Fruit fly (Drosophila melanogaster) whole organism: ENCODE data around the gene CG32568.

Source experiments
- CG8478 ChIP-seq: fragments of >200 bp; optimal IDR thresholded peaks from 2 replicates; lab custom pipeline; 2018; ENCODE audit warnings: inconsistent platforms
- Dll ChIP-seq: fragments of >200 bp; optimal IDR thresholded peaks from 2 replicates; lab custom pipeline; 2017
- EcR ChIP-seq, 2 experiments: fragments of >200 bp; optimal IDR thresholded peaks; 2 replicates each; lab custom pipeline; 2017; ENCODE audit warnings: missing biosample characterization in 2 of 2, missing genetic modification characterization in 2 of 2, missing genetic modification reagents in 2 of 2
- pan ChIP-seq: fragments of >200 bp; optimal IDR thresholded peaks from 2 replicates; lab custom pipeline; 2017
- psq ChIP-seq: fragments of >200 bp; optimal IDR thresholded peaks from 2 replicates; lab custom pipeline; 2017
- usp ChIP-seq: fragments of >200 bp; optimal IDR thresholded peaks from 2 replicates; lab custom pipeline; 2017; ENCODE audit warnings: missing biosample characterization, missing genetic modification characterization, mixed read lengths

CG32568 gene

dm6 chrX:16757645-16758044 is 16.9 kb downstream of the CG32568 start:
- TF ChIP-seq EcR (GFP tag; optimal IDR thresholded peaks at IDR 0.05; lab: Kevin White, UChicago): no peak
- no peak for TF ChIP-seq psq (lab: Kevin White, UChicago)
- no peak for TF ChIP-seq Dll (lab: Kevin White, UChicago)
- no peak for TF ChIP-seq usp (GFP tag; lab: Kevin White, UChicago)
- no peak for TF ChIP-seq CG8478 (lab: Kevin White, UChicago)
- no peak for TF ChIP-seq pan

- no peak for TF ChIP-seq pan
- TF ChIP-seq psq (lab: Kevin White, UChicago): no peak
- TF ChIP-seq Dll (lab: Kevin White, UChicago): no peak
- TF ChIP-seq EcR (GFP tag; optimal IDR thresholded peaks at IDR 0.05; lab: Kevin White, UChicago): no peak
- TF ChIP-seq CG8478 (lab: Kevin White, UChicago): no peak
- TF ChIP-seq usp (GFP tag; lab: Kevin White, UChicago): no peak
These were observed 19.8 kb downstream of the CG32568 start for dm6 chrX:16760542-16760941.

DNA sequence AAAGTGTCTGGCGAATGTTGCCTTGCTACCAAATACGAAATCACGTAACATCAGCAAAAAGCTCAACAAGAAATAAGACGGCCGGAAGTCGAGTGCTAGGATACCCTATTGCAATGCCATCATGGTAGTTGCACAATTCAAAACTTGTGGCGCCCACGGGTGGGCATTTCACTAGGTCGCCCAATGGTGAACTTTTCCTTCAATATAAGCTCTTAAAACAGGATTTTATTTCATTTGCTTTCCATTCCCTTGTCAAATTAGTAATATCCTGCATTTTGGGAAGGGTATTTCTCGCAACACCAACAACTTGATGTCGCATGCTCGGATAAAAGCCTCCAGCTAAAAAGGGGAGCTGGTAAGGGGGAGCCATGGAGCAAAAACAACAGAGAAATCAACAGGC is 20.8 kb downstream of the CG32568 start:
- TF ChIP-seq CG8478 (lab: Kevin White, UChicago) (no peak), pan (no peak), Dll (lab: Kevin White, UChicago) (no peak)

DNA sequence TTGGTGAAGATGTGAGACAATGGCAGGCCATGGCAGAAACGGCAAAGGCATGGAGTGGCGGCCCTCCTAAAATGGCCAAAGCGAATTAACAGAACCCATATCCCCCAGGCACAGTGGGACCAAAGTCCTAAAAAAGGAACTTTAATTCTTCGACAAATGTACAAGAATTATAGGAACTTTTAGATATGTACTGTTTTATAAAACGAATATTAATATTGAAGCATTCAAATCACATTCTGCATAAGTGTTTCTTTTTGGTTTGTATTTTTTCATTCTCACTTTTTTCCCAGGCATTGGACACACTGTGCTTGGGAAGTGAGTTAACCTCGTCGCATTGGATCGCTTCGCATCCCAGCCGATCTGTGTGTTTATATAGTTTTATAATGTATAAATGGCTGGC is 24.2 kb downstream of the CG32568 start:
- no peak for TF ChIP-seq CG8478 (lab: Kevin White, UChicago)
- no peak for TF ChIP-seq psq (lab: Kevin White, UChicago)
- no peak for TF ChIP-seq pan
- no peak for TF ChIP-seq usp (GFP tag; lab: Kevin White, UChicago)
- no peak for TF ChIP-seq EcR (GFP tag; optimal IDR thresholded peaks at IDR 0.05; lab: Kevin White, UChicago)
- no peak for TF ChIP-seq Dll (lab: Kevin White, UChicago)

DNA sequence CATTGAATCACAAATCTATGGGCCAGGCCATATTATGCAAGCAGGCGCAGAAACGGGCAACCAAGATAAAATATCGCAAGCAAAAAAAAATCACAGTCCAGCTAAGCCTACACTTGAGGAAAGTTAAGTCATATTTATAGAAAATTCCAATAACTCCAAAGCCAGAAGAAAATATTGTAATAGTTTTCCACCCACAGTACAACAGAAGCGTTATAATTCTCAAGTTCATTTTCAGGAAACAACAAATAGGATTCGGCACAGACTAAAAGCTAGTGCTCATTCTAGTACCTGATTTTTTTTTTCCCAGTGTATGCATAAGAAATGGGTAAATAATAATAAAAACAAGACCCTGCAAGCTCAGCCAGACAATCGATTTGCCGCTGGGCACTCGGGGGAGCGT is 25.1 kb downstream of the CG32568 start:
- TF ChIP-seq pan: no peak
- TF ChIP-seq psq (lab: Kevin White, UChicago): no peak
- no peak for TF ChIP-seq usp (GFP tag; lab: Kevin White, UChicago)
- no peak for TF ChIP-seq CG8478 (lab: Kevin White, UChicago)
- TF ChIP-seq Dll (lab: Kevin White, UChicago): no peak
- TF ChIP-seq EcR (GFP tag; optimal IDR thresholded peaks at IDR 0.05; lab: Kevin White, UChicago): no peak

- TF ChIP-seq Dll (lab: Kevin White, UChicago): no peak
These were observed 26.2 kb downstream of the CG32568 start for dm6 chrX:16766868-16767431.

- TF ChIP-seq Dll (lab: Kevin White, UChicago) (no peak), usp (GFP tag; lab: Kevin White, UChicago) (no peak), pan (no peak), CG8478 (lab: Kevin White, UChicago) (no peak), psq (lab: Kevin White, UChicago) (no peak), EcR (GFP tag; optimal IDR thresholded peaks at IDR 0.05; lab: Kevin White, UChicago) (no peak)
These were observed 28.1 kb downstream of the CG32568 start for dm6 chrX:16768770-16769169.

dm6 chrX:16772882-16773827 is 32.4 kb downstream of the CG32568 start:
- no peak for TF ChIP-seq EcR (GFP tag; optimal IDR thresholded peaks at IDR 0.05; lab: Kevin White, UChicago)
- TF ChIP-seq CG8478 (lab: Kevin White, UChicago): no peak
- no peak for TF ChIP-seq usp (GFP tag; lab: Kevin White, UChicago)
- no peak for TF ChIP-seq psq (lab: Kevin White, UChicago)

- TF ChIP-seq usp (GFP tag; lab: Kevin White, UChicago) (no peak), pan (no peak), EcR (GFP tag; optimal IDR thresholded peaks at IDR 0.05; lab: Kevin White, UChicago) (no peak), Dll (lab: Kevin White, UChicago) (no peak), CG8478 (lab: Kevin White, UChicago) (no peak), psq (lab: Kevin White, UChicago) (no peak)
These were observed 33.7 kb downstream of the CG32568 start for dm6 chrX:16774201-16775061.

dm6 chrX:16775083-16775482 is 34.4 kb downstream of the CG32568 start:
- no peak for TF ChIP-seq usp (GFP tag; lab: Kevin White, UChicago)
- TF ChIP-seq Dll (lab: Kevin White, UChicago): no peak
- no peak for TF ChIP-seq pan
- no peak for TF ChIP-seq psq (lab: Kevin White, UChicago)
- no peak for TF ChIP-seq EcR (GFP tag; optimal IDR thresholded peaks at IDR 0.05; lab: Kevin White, UChicago)
- TF ChIP-seq CG8478 (lab: Kevin White, UChicago): no peak

DNA sequence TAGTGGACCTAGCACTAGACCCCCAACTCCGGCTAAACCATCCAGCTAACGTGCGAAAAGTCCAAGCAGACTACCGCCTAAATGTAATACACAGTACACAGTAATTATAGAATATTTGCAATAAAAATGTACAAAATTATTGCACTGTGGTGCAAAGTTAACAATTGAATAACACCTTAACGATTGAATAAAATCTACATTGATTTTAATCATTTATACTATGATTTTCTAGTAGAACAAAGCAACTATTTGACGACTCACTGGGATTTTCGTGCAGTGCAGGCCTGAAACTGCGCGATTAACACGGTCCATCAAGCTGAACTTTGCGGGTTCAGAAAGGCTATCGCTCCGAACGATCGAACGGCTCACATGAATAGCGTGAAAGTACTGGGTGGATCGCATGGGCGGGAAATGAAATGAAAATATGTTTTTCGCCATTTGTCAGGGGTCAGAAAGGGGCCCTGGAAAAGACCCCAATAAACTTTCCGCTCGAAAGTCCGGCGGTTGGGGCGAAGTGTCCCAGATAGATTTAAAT is 37.5 kb downstream of the CG32568 start:
- TF ChIP-seq psq (lab: Kevin White, UChicago): no peak
- no peak for TF ChIP-seq pan
- no peak for TF ChIP-seq Dll (lab: Kevin White, UChicago)
- TF ChIP-seq CG8478 (lab: Kevin White, UChicago): no peak
